Worm (Caenorhabditis elegans): ENCODE data around the gene cul-6.

The cul-6 gene

ce11 chrIV:12621483-12622078, 31.3 kb upstream of the cul-6 start:
- TF ChIP-seq nfya-1 (tag; optimal IDR thresholded peaks at IDR 0.05; ENCODE audit: insufficient read depth) (peak; percentile 34), lin-15B (tag; optimal IDR thresholded peaks at IDR 0.05) (peak; percentile 44), pha-4 (tag; optimal IDR thresholded peaks at IDR 0.05) (peak; percentile 16), lin-39 (tag; optimal IDR thresholded peaks at IDR 0.05) (peak; percentile 23)

- TF ChIP-seq snpc-4 (tag; optimal IDR thresholded peaks at IDR 0.05) (no peak), nfya-1 (tag; optimal IDR thresholded peaks at IDR 0.05; ENCODE audit: insufficient read depth) (no peak), lsy-12 (tag; optimal IDR thresholded peaks at IDR 0.05) (no peak), unc-62 (GFP tag; optimal IDR thresholded peaks at IDR 0.05) (no peak), ceh-28 (tag; optimal IDR thresholded peaks at IDR 0.05) (no peak), ztf-11 (tag; optimal IDR thresholded peaks at IDR 0.05) (no peak)
Measured at ce11 chrIV:12620921-12621320, 30.7 kb upstream of the cul-6 start.

ce11 chrIV:12618877-12619276, 28.6 kb upstream of the cul-6 start:
- TF ChIP-seq nhr-28 (tag; optimal IDR thresholded peaks at IDR 0.05) (no peak), lsy-12 (tag; optimal IDR thresholded peaks at IDR 0.05) (no peak), nhr-76 (tag; optimal IDR thresholded peaks at IDR 0.05) (no peak), elt-2 (tag; optimal IDR thresholded peaks at IDR 0.05) (peak; percentile 11), tbx-2 (tag; optimal IDR thresholded peaks at IDR 0.05) (no peak), pha-4 (tag; optimal IDR thresholded peaks at IDR 0.05) (peak; percentile 61), nfya-1 (tag; optimal IDR thresholded peaks at IDR 0.05; ENCODE audit: insufficient read depth) (peak; percentile 0), lin-39 (tag; optimal IDR thresholded peaks at IDR 0.05) (no peak)

- no peak for TF ChIP-seq aly-2 (tag; optimal IDR thresholded peaks at IDR 0.05)
- TF ChIP-seq nhr-76 (tag; optimal IDR thresholded peaks at IDR 0.05): no peak
- TF ChIP-seq daf-12 (tag; optimal IDR thresholded peaks at IDR 0.05): no peak
- no peak for TF ChIP-seq fkh-2 (tag; optimal IDR thresholded peaks at IDR 0.05)
- no peak for TF ChIP-seq nhr-28 (tag; optimal IDR thresholded peaks at IDR 0.05)
- TF ChIP-seq R02D3.7 (tag; optimal IDR thresholded peaks at IDR 0.05): no peak
- no peak for TF ChIP-seq ama-1 (optimal IDR thresholded peaks at IDR 0.05)
- TF ChIP-seq tbx-2 (tag; optimal IDR thresholded peaks at IDR 0.05): no peak
- TF ChIP-seq zag-1 (tag; optimal IDR thresholded peaks at IDR 0.05): no peak
- no peak for TF ChIP-seq nhr-11 (tag; optimal IDR thresholded peaks at IDR 0.05)
- no peak for TF ChIP-seq lsy-12 (tag; optimal IDR thresholded peaks at IDR 0.05)
- TF ChIP-seq nhr-67 (tag; optimal IDR thresholded peaks at IDR 0.05): no peak
- TF ChIP-seq ceh-9 (tag; optimal IDR thresholded peaks at IDR 0.05): no peak
- TF ChIP-seq elt-1 (tag; optimal IDR thresholded peaks at IDR 0.05): no peak
Measured at ce11 chrIV:12617934-12618333, 27.7 kb upstream of the cul-6 start.

ce11 chrIV:12616943-12617689, 26.9 kb upstream of the cul-6 start:
- TF ChIP-seq daf-12 (tag; optimal IDR thresholded peaks at IDR 0.05): no peak
- TF ChIP-seq lin-39 (tag; optimal IDR thresholded peaks at IDR 0.05): peak; percentile 50
- no peak for TF ChIP-seq unc-39 (tag; optimal IDR thresholded peaks at IDR 0.05)
- TF ChIP-seq hmg-11 (tag; optimal IDR thresholded peaks at IDR 0.05): peak; percentile 54
- TF ChIP-seq nfya-1 (tag; optimal IDR thresholded peaks at IDR 0.05; ENCODE audit: insufficient read depth): peak; percentile 97

- TF ChIP-seq elt-1 (tag; optimal IDR thresholded peaks at IDR 0.05): no peak
- TF ChIP-seq fkh-10 (GFP tag; optimal IDR thresholded peaks at IDR 0.05): no peak
- TF ChIP-seq nhr-43 (tag; optimal IDR thresholded peaks at IDR 0.05; ENCODE audit: poor library complexity, severe bottlenecking): no peak
- no peak for TF ChIP-seq unc-62 (GFP tag; optimal IDR thresholded peaks at IDR 0.05)
- peak; percentile 15 for TF ChIP-seq nfya-1 (tag; optimal IDR thresholded peaks at IDR 0.05; ENCODE audit: insufficient read depth)
- TF ChIP-seq ztf-4 (tag; optimal IDR thresholded peaks at IDR 0.05): no peak
- no peak for TF ChIP-seq snpc-4 (tag; optimal IDR thresholded peaks at IDR 0.05)
- TF ChIP-seq mdl-1 (tag; optimal IDR thresholded peaks at IDR 0.05): no peak
- TF ChIP-seq pha-4 (tag; optimal IDR thresholded peaks at IDR 0.05): no peak
- peak; percentile 82 for TF ChIP-seq egl-5 (tag; optimal IDR thresholded peaks at IDR 0.05)
- no peak for TF ChIP-seq pqm-1 (tag; optimal IDR thresholded peaks at IDR 0.05)
Measured at ce11 chrIV:12615122-12615745, 25.0 kb upstream of the cul-6 start.

Data from whole organism, L3 larva.